Fruit fly (Drosophila melanogaster) whole organism, embryonic: ENCODE measurements around the gene hob.

Source experiments
- Aef1 ChIP-seq: fragments of 200-800 bp; sonication (Bioruptor generic); IDR thresholded peaks from 3 replicates; pipeline ENCODE4 v1.3.6; 2022; ENCODE audit warnings: missing biosample characterization, missing genetic modification characterization
- BtbVII ChIP-seq: fragments of 200-800 bp; sonication (Bioruptor generic); optimal IDR thresholded peaks from 3 replicates; lab custom pipeline; 2017; ENCODE audit warnings: missing biosample characterization, mild to moderate bottlenecking, missing genetic modification characterization
- CG11085 ChIP-seq: fragments of 200-800 bp; sonication (Bioruptor generic); IDR thresholded peaks from 2 replicates; pipeline ENCODE4 v1.3.6; 2022; ENCODE audit warnings: missing biosample characterization, missing genetic modification characterization
- CG11504 ChIP-seq: fragments of 200-800 bp; sonication (Bioruptor generic); optimal IDR thresholded peaks from 3 replicates; lab custom pipeline; 2019; ENCODE audit warnings: missing biosample characterization, mild to moderate bottlenecking, missing genetic modification characterization, moderate library complexity
- CG13775 ChIP-seq: fragments of 200-800 bp; sonication (Bioruptor generic); optimal IDR thresholded peaks from 3 replicates; lab custom pipeline; 2017; ENCODE audit warnings: missing biosample characterization, mild to moderate bottlenecking, missing genetic modification characterization
- CG15269 ChIP-seq: fragments of 200-800 bp; sonication (Bioruptor generic); optimal IDR thresholded peaks from 2 replicates; lab custom pipeline; 2018; ENCODE audit warnings: missing biosample characterization, mild to moderate bottlenecking, missing genetic modification characterization, moderate library complexity
- CG17328 ChIP-seq: fragments of 200-800 bp; sonication (Bioruptor generic); IDR thresholded peaks from 2 replicates; pipeline ENCODE4 v1.3.6; 2022; ENCODE audit warnings: missing biosample characterization, missing genetic modification characterization
- CG1792 ChIP-seq: fragments of 200-800 bp; sonication (Bioruptor generic); optimal IDR thresholded peaks from 2 replicates; lab custom pipeline; 2016; ENCODE audit warnings: missing biosample characterization, missing genetic modification characterization
- CG18476 ChIP-seq: fragments of 200-800 bp; sonication (Bioruptor generic); optimal IDR thresholded peaks from 2 replicates; lab custom pipeline; 2016; ENCODE audit warnings: missing biosample characterization, mild to moderate bottlenecking, missing genetic modification characterization
- CG30020 ChIP-seq: fragments of 200-800 bp; optimal IDR thresholded peaks from 2 replicates; lab custom pipeline; 2019; ENCODE audit warnings: missing biosample characterization, mild to moderate bottlenecking, missing genetic modification characterization, moderate library complexity
- CG34422 ChIP-seq: fragments of 200-800 bp; sonication (Bioruptor generic); IDR thresholded peaks from 3 replicates; pipeline ENCODE4 v1.3.6; 2022; ENCODE audit warnings: missing biosample characterization, missing genetic modification characterization
- CG3847 ChIP-seq: fragments of 200-800 bp; sonication (Bioruptor generic); IDR thresholded peaks from 2 replicates; pipeline ENCODE4 v1.3.6; 2022; ENCODE audit warnings: missing biosample characterization, missing genetic modification characterization
- CG42726 ChIP-seq: fragments of 200-800 bp; sonication (Bioruptor generic); IDR thresholded peaks from 2 replicates; pipeline ENCODE4 v1.3.6; 2022; ENCODE audit warnings: missing biosample characterization, missing genetic modification characterization; ENCODE audit not compliant: partially characterized antibody
- CG4360 ChIP-seq: fragments of 200-800 bp; sonication (Bioruptor generic); IDR thresholded peaks from 2 replicates; pipeline ENCODE4 v1.3.6; 2022; ENCODE audit warnings: missing biosample characterization, missing genetic modification characterization
- CG5245 ChIP-seq: fragments of 200-800 bp; sonication (Bioruptor generic); optimal IDR thresholded peaks from 3 replicates; lab custom pipeline; 2016; ENCODE audit warnings: missing biosample characterization, missing genetic modification characterization
- CG7786 ChIP-seq: fragments of 200-800 bp; sonication (Bioruptor generic); optimal IDR thresholded peaks from 2 replicates; lab custom pipeline; 2016; ENCODE audit warnings: missing biosample characterization, missing genetic modification characterization
- CHES-1-like ChIP-seq: fragments of 200-800 bp; sonication (Bioruptor generic); optimal IDR thresholded peaks from 2 replicates; lab custom pipeline; 2016; ENCODE audit warnings: missing biosample characterization, missing genetic modification characterization
- D19B ChIP-seq: fragments of 200-800 bp; sonication (Bioruptor generic); optimal IDR thresholded peaks from 2 replicates; lab custom pipeline; 2017; ENCODE audit warnings: missing biosample characterization, mild to moderate bottlenecking, missing genetic modification characterization
- Dad ChIP-seq: fragments of 200-800 bp; sonication (Bioruptor generic); optimal IDR thresholded peaks from 3 replicates; lab custom pipeline; 2016; ENCODE audit warnings: missing biosample characterization, missing genetic modification characterization
- Dbx ChIP-seq: fragments of 200-800 bp; sonication (Bioruptor generic); IDR thresholded peaks from 3 replicates; pipeline ENCODE4 v1.3.6; 2022; ENCODE audit warnings: missing biosample characterization, missing genetic modification characterization
- E2f1 ChIP-seq: fragments of 200-800 bp; sonication (Bioruptor generic); IDR thresholded peaks from 2 replicates; pipeline ENCODE4 v1.3.6; 2022; ENCODE audit warnings: missing biosample characterization, missing genetic modification characterization
- Ets97D ChIP-seq: fragments of 200-800 bp; sonication (Bioruptor generic); optimal IDR thresholded peaks from 3 replicates; lab custom pipeline; 2016; ENCODE audit warnings: missing biosample characterization, missing genetic modification characterization
- HLH4C ChIP-seq: fragments of 200-800 bp; sonication (Bioruptor generic); IDR thresholded peaks from 3 replicates; pipeline ENCODE4 v1.3.6; 2022; ENCODE audit warnings: missing biosample characterization, missing genetic modification characterization; ENCODE audit not compliant: partially characterized antibody
- MBD-R2 ChIP-seq: fragments of 200-800 bp; sonication (Bioruptor generic); IDR thresholded peaks from 2 replicates; pipeline ENCODE4 v1.3.6; 2022; ENCODE audit warnings: missing biosample characterization, missing genetic modification characterization
- MTF-1 ChIP-seq: fragments of 200-800 bp; sonication (Bioruptor generic); optimal IDR thresholded peaks from 2 replicates; lab custom pipeline; 2018; ENCODE audit warnings: missing biosample characterization, mild to moderate bottlenecking, missing genetic modification characterization, borderline replicate concordance
- Mad ChIP-seq: fragments of 200-800 bp; sonication (Bioruptor generic); optimal IDR thresholded peaks from 2 replicates; lab custom pipeline; 2016; ENCODE audit warnings: missing biosample characterization, missing genetic modification characterization
- NC2α ChIP-seq: fragments of 200-800 bp; sonication (Bioruptor generic); optimal IDR thresholded peaks from 2 replicates; lab custom pipeline; 2016; ENCODE audit warnings: missing biosample characterization, missing genetic modification characterization
- NK7.1 ChIP-seq: fragments of 200-800 bp; sonication (Bioruptor generic); optimal IDR thresholded peaks from 3 replicates; lab custom pipeline; 2016; ENCODE audit warnings: missing biosample characterization, missing genetic modification characterization
- Nf-YB ChIP-seq: fragments of 200-800 bp; sonication (Bioruptor generic); optimal IDR thresholded peaks from 3 replicates; lab custom pipeline; 2019; ENCODE audit warnings: missing biosample characterization, mild to moderate bottlenecking, missing genetic modification characterization, moderate library complexity
- PHDP ChIP-seq: fragments of 200-800 bp; sonication (Bioruptor generic); optimal IDR thresholded peaks from 3 replicates; lab custom pipeline; 2018; ENCODE audit warnings: missing biosample characterization, mild to moderate bottlenecking, missing genetic modification characterization, moderate library complexity
- Sin3A ChIP-seq: fragments of >200 bp; optimal IDR thresholded peaks from 2 replicates; lab custom pipeline; 2018
- Sox102F ChIP-seq: fragments of 200-800 bp; sonication (Bioruptor generic); optimal IDR thresholded peaks from 2 replicates; lab custom pipeline; 2018; ENCODE audit warnings: missing biosample characterization, mild to moderate bottlenecking, missing genetic modification characterization, moderate library complexity
- Spps ChIP-seq: fragments of 200-800 bp; sonication (Bioruptor generic); optimal IDR thresholded peaks from 2 replicates; lab custom pipeline; 2018; ENCODE audit warnings: missing biosample characterization, mild to moderate bottlenecking, missing genetic modification characterization
- Usf ChIP-seq: fragments of 200-800 bp; sonication (Bioruptor generic); optimal IDR thresholded peaks from 2 replicates; lab custom pipeline; 2017; ENCODE audit warnings: missing genotype, missing biosample characterization, missing genetic modification characterization
- al ChIP-seq: fragments of 200-800 bp; sonication (Bioruptor generic); IDR thresholded peaks from 2 replicates; pipeline ENCODE4 v1.3.6; 2022; ENCODE audit warnings: missing biosample characterization, missing genetic modification characterization
- aop ChIP-seq: fragments of 200-800 bp; sonication (Bioruptor generic); IDR thresholded peaks from 2 replicates; pipeline ENCODE4 v1.3.6; 2022; ENCODE audit warnings: missing biosample characterization, missing genetic modification characterization
- cas ChIP-seq: fragments of 200-800 bp; sonication (Bioruptor generic); IDR thresholded peaks from 2 replicates; pipeline ENCODE4 v1.3.6; 2022; ENCODE audit warnings: missing biosample characterization, missing genetic modification characterization
- cg ChIP-seq: fragments of 200-800 bp; sonication (Bioruptor generic); optimal IDR thresholded peaks from 3 replicates; lab custom pipeline; 2019; ENCODE audit warnings: missing biosample characterization, mild to moderate bottlenecking, missing genetic modification characterization, moderate library complexity
- chm ChIP-seq: fragments of 200-800 bp; sonication (Bioruptor generic); IDR thresholded peaks from 2 replicates; pipeline ENCODE4 v1.3.6; 2022; ENCODE audit warnings: missing biosample characterization, missing genetic modification characterization
- dysf ChIP-seq: fragments of 200-800 bp; sonication (Bioruptor generic); IDR thresholded peaks from 3 replicates; pipeline ENCODE4 v1.3.6; 2022; ENCODE audit warnings: missing biosample characterization, missing genetic modification characterization
- fd3F ChIP-seq: fragments of 200-800 bp; sonication (Bioruptor generic); optimal IDR thresholded peaks from 2 replicates; lab custom pipeline; 2018; ENCODE audit warnings: missing biosample characterization, mild to moderate bottlenecking, missing genetic modification characterization, moderate library complexity
- gcm ChIP-seq: fragments of 200-800 bp; sonication (Bioruptor generic); optimal IDR thresholded peaks from 2 replicates; lab custom pipeline; 2019; ENCODE audit warnings: missing biosample characterization, mild to moderate bottlenecking, missing genetic modification characterization, moderate library complexity
- insv ChIP-seq, 2 experiments: fragments of 200-800 bp; sonication (Bioruptor generic); optimal IDR thresholded peaks; 3 replicates each; lab custom pipeline; 2016 to 2018; ENCODE audit warnings: missing biosample characterization in 2 of 2, missing genetic modification characterization in 2 of 2
- inv ChIP-seq: fragments of 200-800 bp; sonication (Bioruptor generic); IDR thresholded peaks from 2 replicates; pipeline ENCODE4 v1.3.6; 2022; ENCODE audit warnings: missing biosample characterization, missing genetic modification characterization; ENCODE audit not compliant: partially characterized antibody
- klu ChIP-seq: fragments of 200-800 bp; sonication (Bioruptor generic); IDR thresholded peaks from 2 replicates; pipeline ENCODE4 v1.3.6; 2022; ENCODE audit warnings: missing biosample characterization, missing genetic modification characterization
- mirr ChIP-seq: fragments of 200-800 bp; sonication (Bioruptor generic); optimal IDR thresholded peaks from 3 replicates; lab custom pipeline; 2018; ENCODE audit warnings: missing biosample characterization, mild to moderate bottlenecking, missing genetic modification characterization
- odd ChIP-seq: fragments of 200-800 bp; sonication (Bioruptor generic); optimal IDR thresholded peaks from 2 replicates; lab custom pipeline; 2017; ENCODE audit warnings: missing biosample characterization, mild to moderate bottlenecking, missing genetic modification characterization
- pita ChIP-seq: fragments of 200-800 bp; sonication (Bioruptor generic); optimal IDR thresholded peaks from 2 replicates; lab custom pipeline; 2017; ENCODE audit warnings: missing biosample characterization, mild to moderate bottlenecking, missing genetic modification characterization
- psq ChIP-seq: fragments of 200-800 bp; sonication (Bioruptor generic); optimal IDR thresholded peaks from 2 replicates; lab custom pipeline; 2017; ENCODE audit warnings: missing biosample characterization, missing genetic modification characterization
- repo ChIP-seq: fragments of 200-800 bp; sonication (Bioruptor generic); optimal IDR thresholded peaks from 2 replicates; lab custom pipeline; 2016; ENCODE audit warnings: missing biosample characterization, missing genetic modification characterization
- sug ChIP-seq: fragments of 200-800 bp; optimal IDR thresholded peaks from 2 replicates; lab custom pipeline; 2019; ENCODE audit warnings: missing biosample characterization, mild to moderate bottlenecking, missing genetic modification characterization, moderate library complexity
- twi ChIP-seq: fragments of 200-800 bp; optimal IDR thresholded peaks from 2 replicates; lab custom pipeline; 2019; ENCODE audit warnings: missing biosample characterization, mild to moderate bottlenecking, missing genetic modification characterization, moderate library complexity
- wek ChIP-seq: fragments of 200-800 bp; sonication (Bioruptor generic); optimal IDR thresholded peaks from 3 replicates; lab custom pipeline; 2018; ENCODE audit warnings: missing biosample characterization, mild to moderate bottlenecking, missing genetic modification characterization, moderate library complexity

The hob gene

dm6 chr3L:3226458-3226783, 7.7 kb upstream of the hob start (continued):
- no peak for TF ChIP-seq klu (GFP tag; lab: Robert Waterston, UW)
- no peak for TF ChIP-seq CG11504 (tag; lab: Kevin White, UChicago)
- peak; percentile 4; the same call in 1 of the 3 replicates for TF ChIP-seq CG34422 (GFP tag; lab: Robert Waterston, UW)
- no peak for TF ChIP-seq chm
- no peak for TF ChIP-seq cas
- peak; percentile 48 for TF ChIP-seq sug (tag; lab: Kevin White, UChicago)
- TF ChIP-seq dysf (GFP tag; lab: Robert Waterston, UW) = no peak
- TF ChIP-seq MBD-R2 (GFP tag; lab: Robert Waterston, UW) = no peak
- TF ChIP-seq CHES-1-like = no peak
- TF ChIP-seq Spps (tag; lab: Kevin White, UChicago) = no peak
- no peak for TF ChIP-seq CG4360 (GFP tag; lab: Robert Waterston, UW)
- no peak for TF ChIP-seq odd
- no peak for TF ChIP-seq CG13775 (GFP tag; lab: Kevin White, UChicago)
- TF ChIP-seq CG3847 (GFP tag; lab: Robert Waterston, UW) = no peak
- no peak for TF ChIP-seq CG1792 (GFP tag; lab: Kevin White, UChicago)
- no peak for TF ChIP-seq psq (GFP tag; lab: Kevin White, UChicago)
- TF ChIP-seq HLH4C (GFP tag; lab: Robert Waterston, UW) = no peak
- no peak for TF ChIP-seq fd3F (GFP tag; lab: Kevin White, UChicago)
- no peak for TF ChIP-seq D19B (GFP tag; lab: Kevin White, UChicago)
- TF ChIP-seq Mad (GFP tag; lab: Kevin White, UChicago) = no peak
- TF ChIP-seq Nf-YB = no peak
- TF ChIP-seq CG15269 (tag; lab: Kevin White, UChicago) = no peak
- no peak for TF ChIP-seq Usf (GFP tag; lab: Kevin White, UChicago)
- TF ChIP-seq twi (tag; lab: Kevin White, UChicago) = peak; percentile 46
- TF ChIP-seq gcm (GFP tag; lab: Kevin White, UChicago) = peak; percentile 74
- TF ChIP-seq Dad (GFP tag; lab: Kevin White, UChicago) = no peak
- TF ChIP-seq CG42726 (GFP tag; lab: Robert Waterston, UW) = no peak
- no peak for TF ChIP-seq aop
- no peak for TF ChIP-seq Ets97D (GFP tag; lab: Kevin White, UChicago)
- TF ChIP-seq E2f1 (GFP tag; lab: Robert Waterston, UW) = no peak
- TF ChIP-seq insv (GFP tag; optimal IDR thresholded peaks at IDR 0.05; lab: Kevin White, UChicago) = no peak
- TF ChIP-seq cg (GFP tag; lab: Kevin White, UChicago) = peak; percentile 92
- no peak for TF ChIP-seq Sox102F

DNA sequence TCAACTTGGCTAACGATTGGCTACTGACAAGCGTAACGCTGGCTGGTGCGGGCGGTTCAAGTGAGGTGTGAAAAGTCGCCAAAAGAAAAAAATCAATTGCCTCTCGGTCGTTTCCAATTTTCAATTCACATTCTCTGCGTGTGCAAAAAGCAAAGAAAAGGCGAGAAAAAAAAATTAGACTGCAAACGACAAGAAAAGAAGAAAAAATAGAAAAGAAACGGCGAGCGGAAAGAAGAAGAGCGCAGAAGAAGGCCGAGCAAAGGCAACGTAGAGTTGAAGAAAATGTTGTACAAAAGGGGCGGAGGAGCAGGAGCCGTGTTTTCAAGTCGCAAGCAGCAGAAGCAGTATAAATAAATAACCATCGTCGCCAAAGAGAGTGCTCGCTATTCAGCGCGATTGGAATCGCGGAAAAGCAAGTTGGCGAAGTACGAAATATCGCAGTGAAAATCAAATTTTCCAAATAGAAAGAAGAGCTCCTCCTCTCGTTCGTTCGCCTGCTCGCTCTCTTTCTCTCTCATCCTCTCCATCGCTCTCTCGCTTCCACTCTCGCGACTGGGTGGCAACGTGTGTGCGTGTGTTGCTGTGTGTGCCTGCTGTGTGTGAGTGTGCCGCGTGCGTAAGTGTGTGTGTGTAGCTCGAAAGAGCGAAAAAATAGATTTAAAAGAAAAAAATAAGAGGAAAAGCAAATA, 7.2 kb upstream of the hob start:
- TF ChIP-seq PHDP (tag; lab: Kevin White, UChicago) (no peak), BtbVII (GFP tag; lab: Kevin White, UChicago) (peak; percentile 51), repo (no peak), MTF-1 (GFP tag; lab: Kevin White, UChicago) (no peak), al (GFP tag; lab: Robert Waterston, UW) (no peak), CG17328 (GFP tag; lab: Robert Waterston, UW) (no peak), Aef1 (GFP tag; lab: Robert Waterston, UW) (no peak), CG30020 (tag; lab: Kevin White, UChicago) (no peak), NC2α (no peak), wek (GFP tag; lab: Kevin White, UChicago) (no peak), NK7.1 (GFP tag; lab: Kevin White, UChicago) (no peak), Sin3A (lab: Kevin White, UChicago) (no peak), Dbx (GFP tag; lab: Robert Waterston, UW) (0 out of 3 replicates have a peak, but pooled peaks have one; percentile 13), CG11085 (no peak), CG18476 (GFP tag; lab: Kevin White, UChicago) (no peak), mirr (no peak), CG5245 (no peak), pita (no peak), inv (no peak), CG7786 (GFP tag; lab: Kevin White, UChicago) (no peak)
